Fruit fly (Drosophila melanogaster) whole organism, embryonic: ENCODE results near the gene Dph5.
A peak's percentile ranks its signal among the peaks of the same experiment; 100 is the strongest.

Experiments
- Abd-B ChIP-seq: fragments of 200-800 bp; sonication (Bioruptor generic); optimal IDR thresholded peaks from 2 replicates; lab custom pipeline; 2018; ENCODE audit warnings: missing biosample characterization, mild to moderate bottlenecking, missing genetic modification characterization, moderate library complexity
- Ada2b ChIP-seq: fragments of 200-800 bp; sonication (Bioruptor generic); IDR thresholded peaks from 2 replicates; pipeline ENCODE4 v1.3.6; 2022; ENCODE audit warnings: missing biosample characterization, missing genetic modification characterization
- Bteb2 ChIP-seq: fragments of 200-800 bp; sonication (Bioruptor generic); optimal IDR thresholded peaks from 2 replicates; lab custom pipeline; 2016; ENCODE audit warnings: missing biosample characterization, missing genetic modification characterization
- CG10959 ChIP-seq: fragments of 200-800 bp; sonication (Bioruptor generic); IDR thresholded peaks from 2 replicates; pipeline ENCODE4 v1.3.6; 2022; ENCODE audit warnings: missing biosample characterization, missing genetic modification characterization
- CG14860 ChIP-seq: fragments of 200-800 bp; sonication (Bioruptor generic); IDR thresholded peaks from 3 replicates; pipeline ENCODE4 v1.3.6; 2022; ENCODE audit warnings: missing biosample characterization, missing genetic modification characterization; ENCODE audit not compliant: partially characterized antibody
- CG17186 ChIP-seq: fragments of 200-800 bp; sonication (Bioruptor generic); optimal IDR thresholded peaks from 3 replicates; lab custom pipeline; 2017; ENCODE audit warnings: missing biosample characterization, missing genetic modification reagents, missing genetic modification characterization
- CG1792 ChIP-seq: fragments of 200-800 bp; sonication (Bioruptor generic); optimal IDR thresholded peaks from 2 replicates; lab custom pipeline; 2016; ENCODE audit warnings: missing biosample characterization, missing genetic modification characterization
- CG18262 ChIP-seq: fragments of 200-800 bp; optimal IDR thresholded peaks from 3 replicates; lab custom pipeline; 2019; ENCODE audit warnings: missing biosample characterization, mild to moderate bottlenecking, missing genetic modification characterization, moderate library complexity
- CG1832 ChIP-seq: fragments of 200-800 bp; sonication (Bioruptor generic); optimal IDR thresholded peaks from 2 replicates; lab custom pipeline; 2017; ENCODE audit warnings: missing biosample characterization, mild to moderate bottlenecking, missing genetic modification characterization, inconsistent platforms
- CG4360 ChIP-seq: fragments of 200-800 bp; sonication (Bioruptor generic); IDR thresholded peaks from 2 replicates; pipeline ENCODE4 v1.3.6; 2022; ENCODE audit warnings: missing biosample characterization, missing genetic modification characterization
- CG6689 ChIP-seq: fragments of 200-800 bp; sonication (Bioruptor generic); IDR thresholded peaks from 2 replicates; pipeline ENCODE4 v1.3.6; 2022; ENCODE audit warnings: missing biosample characterization, missing genetic modification characterization
- CG6854 ChIP-seq: fragments of 200-800 bp; sonication (Bioruptor generic); optimal IDR thresholded peaks from 3 replicates; lab custom pipeline; 2017; ENCODE audit warnings: missing biosample characterization, mild to moderate bottlenecking, missing genetic modification characterization
- CG7963 ChIP-seq: fragments of 200-800 bp; sonication (Bioruptor generic); IDR thresholded peaks from 3 replicates; pipeline ENCODE4 v1.3.6; 2022; ENCODE audit warnings: missing biosample characterization, missing genetic modification characterization; ENCODE audit not compliant: partially characterized antibody
- CG9609 ChIP-seq: fragments of 200-800 bp; sonication (Bioruptor generic); optimal IDR thresholded peaks from 3 replicates; lab custom pipeline; 2016; ENCODE audit warnings: missing biosample characterization, missing genetic modification characterization
- D ChIP-seq, 2 experiments: fragments of 200-800 bp in 1 of 2; fragments of >200 bp in 1 of 2; sonication (Bioruptor generic) in 1 of 2; optimal IDR thresholded peaks; 2 replicates in 1 of 2; 3 replicates in 1 of 2; lab custom pipeline; 2017; ENCODE audit warnings: mild to moderate bottlenecking in 1 of 2, missing biosample characterization in 1 of 2, missing genetic modification characterization in 1 of 2, missing genetic modification reagents in 1 of 2
- D19A ChIP-seq: fragments of 200-800 bp; optimal IDR thresholded peaks from 3 replicates; lab custom pipeline; 2019; ENCODE audit warnings: missing biosample characterization, mild to moderate bottlenecking, missing genetic modification characterization, moderate library complexity
- Dbx ChIP-seq: fragments of 200-800 bp; sonication (Bioruptor generic); IDR thresholded peaks from 3 replicates; pipeline ENCODE4 v1.3.6; 2022; ENCODE audit warnings: missing biosample characterization, missing genetic modification characterization
- Dek ChIP-seq: fragments of 200-800 bp; sonication (Bioruptor generic); optimal IDR thresholded peaks from 3 replicates; lab custom pipeline; 2019; ENCODE audit warnings: missing biosample characterization, mild to moderate bottlenecking, missing genetic modification characterization, moderate library complexity
- Ets97D ChIP-seq: fragments of 200-800 bp; sonication (Bioruptor generic); optimal IDR thresholded peaks from 3 replicates; lab custom pipeline; 2016; ENCODE audit warnings: missing biosample characterization, missing genetic modification characterization
- H15 ChIP-seq: fragments of 200-800 bp; sonication (Bioruptor generic); IDR thresholded peaks from 3 replicates; pipeline ENCODE4 v1.3.6; 2022; ENCODE audit warnings: missing biosample characterization, missing genetic modification characterization
- H2.0 ChIP-seq: fragments of 200-800 bp; sonication (Bioruptor generic); IDR thresholded peaks from 2 replicates; pipeline ENCODE4 v1.3.6; 2022; ENCODE audit warnings: missing biosample characterization, missing genetic modification characterization
- HLH3B ChIP-seq: fragments of 200-800 bp; sonication (Bioruptor generic); IDR thresholded peaks from 2 replicates; pipeline ENCODE4 v1.3.6; 2022; ENCODE audit warnings: missing biosample characterization, missing genetic modification characterization
- Lhr ChIP-seq: fragments of 200-800 bp; sonication (Bioruptor generic); optimal IDR thresholded peaks from 3 replicates; lab custom pipeline; 2017; ENCODE audit warnings: mild to moderate bottlenecking, missing biosample characterization, missing genetic modification reagents, missing genetic modification characterization
- MBD-R2 ChIP-seq: fragments of 200-800 bp; sonication (Bioruptor generic); IDR thresholded peaks from 2 replicates; pipeline ENCODE4 v1.3.6; 2022; ENCODE audit warnings: missing biosample characterization, missing genetic modification characterization
- Meics ChIP-seq: fragments of 200-800 bp; sonication (Bioruptor generic); optimal IDR thresholded peaks from 2 replicates; lab custom pipeline; 2017; ENCODE audit warnings: missing biosample characterization, mild to moderate bottlenecking, missing genetic modification characterization
- Pdp1 ChIP-seq, 2 experiments: fragments of 200-800 bp; sonication (Bioruptor generic); optimal IDR thresholded peaks; 3 replicates each; lab custom pipeline; 2016; ENCODE audit warnings: missing biosample characterization in 2 of 2, missing genetic modification characterization in 2 of 2, mild to moderate bottlenecking in 1 of 2, moderate library complexity in 1 of 2
- Six4 ChIP-seq: fragments of 200-800 bp; sonication (Bioruptor generic); optimal IDR thresholded peaks from 2 replicates; lab custom pipeline; 2016; ENCODE audit warnings: missing biosample characterization, missing genetic modification characterization
- Taf1 ChIP-seq: fragments of 200-800 bp; sonication (Bioruptor generic); IDR thresholded peaks from 2 replicates; pipeline ENCODE4 v1.3.6; 2022; ENCODE audit warnings: missing biosample characterization, missing genetic modification characterization
- al ChIP-seq: fragments of 200-800 bp; sonication (Bioruptor generic); IDR thresholded peaks from 2 replicates; pipeline ENCODE4 v1.3.6; 2022; ENCODE audit warnings: missing biosample characterization, missing genetic modification characterization
- ap ChIP-seq: fragments of 200-800 bp; sonication (Bioruptor generic); IDR thresholded peaks from 2 replicates; pipeline ENCODE4 v1.3.6; 2022; ENCODE audit warnings: missing biosample characterization, missing genetic modification characterization
- ase ChIP-seq: fragments of 200-800 bp; sonication (Bioruptor generic); IDR thresholded peaks from 3 replicates; pipeline ENCODE4 v1.3.6; 2022; ENCODE audit warnings: missing biosample characterization, missing genetic modification characterization
- bowl ChIP-seq: fragments of 200-800 bp; sonication (Bioruptor generic); IDR thresholded peaks from 2 replicates; pipeline ENCODE4 v1.3.6; 2022; ENCODE audit warnings: missing biosample characterization, missing genetic modification characterization
- dati ChIP-seq: fragments of 200-800 bp; sonication (Bioruptor generic); IDR thresholded peaks from 2 replicates; pipeline ENCODE4 v1.3.6; 2022; ENCODE audit warnings: missing biosample characterization, missing genetic modification characterization
- dmrt11E ChIP-seq: fragments of 200-800 bp; sonication (Bioruptor generic); optimal IDR thresholded peaks from 3 replicates; lab custom pipeline; 2018; ENCODE audit warnings: missing biosample characterization, mild to moderate bottlenecking, missing genetic modification characterization, moderate library complexity
- ewg ChIP-seq: fragments of 200-800 bp; sonication (Bioruptor generic); optimal IDR thresholded peaks from 3 replicates; lab custom pipeline; 2017; ENCODE audit warnings: mild to moderate bottlenecking, missing biosample characterization, missing genetic modification reagents, missing genetic modification characterization
- exex ChIP-seq: fragments of 200-800 bp; sonication (Bioruptor generic); optimal IDR thresholded peaks from 4 replicates; lab custom pipeline; 2018; ENCODE audit warnings: missing biosample characterization, mild to moderate bottlenecking, missing genetic modification characterization, moderate library complexity
- grn ChIP-seq: fragments of 200-800 bp; sonication (Bioruptor generic); optimal IDR thresholded peaks from 3 replicates; lab custom pipeline; 2017; ENCODE audit warnings: missing biosample characterization, missing genetic modification characterization
- hbn ChIP-seq: fragments of 200-800 bp; sonication (Bioruptor generic); IDR thresholded peaks from 2 replicates; pipeline ENCODE4 v1.3.6; 2022; ENCODE audit warnings: missing biosample characterization, missing genetic modification characterization; ENCODE audit not compliant: partially characterized antibody
- pb ChIP-seq: fragments of 200-800 bp; sonication (Bioruptor generic); optimal IDR thresholded peaks from 3 replicates; lab custom pipeline; 2016; ENCODE audit warnings: missing biosample characterization, missing genetic modification characterization
- peb ChIP-seq: fragments of 200-800 bp; sonication (Bioruptor generic); IDR thresholded peaks from 2 replicates; pipeline ENCODE4 v1.3.6; 2022; ENCODE audit warnings: missing biosample characterization, missing genetic modification characterization
- pho ChIP-seq: fragments of 200-800 bp; sonication (Bioruptor generic); optimal IDR thresholded peaks from 2 replicates; lab custom pipeline; 2016; ENCODE audit warnings: missing biosample characterization, missing genetic modification characterization
- pita ChIP-seq: fragments of 200-800 bp; sonication (Bioruptor generic); optimal IDR thresholded peaks from 2 replicates; lab custom pipeline; 2017; ENCODE audit warnings: missing biosample characterization, mild to moderate bottlenecking, missing genetic modification characterization
- pzg ChIP-seq: fragments of 200-800 bp; sonication (Bioruptor generic); optimal IDR thresholded peaks from 3 replicates; lab custom pipeline; 2018; ENCODE audit warnings: missing biosample characterization, mild to moderate bottlenecking, missing genetic modification characterization, moderate library complexity
- sens ChIP-seq: fragments of 200-800 bp; sonication (Bioruptor generic); peaks from one replicate; lab custom pipeline; 2016; ENCODE audit warnings: missing biosample characterization, missing genetic modification characterization
- sim ChIP-seq: fragments of 200-800 bp; sonication (Bioruptor generic); IDR thresholded peaks from 2 replicates; pipeline ENCODE4 v1.3.6; 2022; ENCODE audit warnings: missing biosample characterization, missing genetic modification characterization
- so ChIP-seq: fragments of 200-800 bp; sonication (Bioruptor generic); IDR thresholded peaks from 3 replicates; pipeline ENCODE4 v1.3.6; 2022; ENCODE audit warnings: missing biosample characterization, missing genetic modification characterization
- tgo ChIP-seq: fragments of 200-800 bp; sonication (Bioruptor generic); IDR thresholded peaks from 3 replicates; pipeline ENCODE4 v1.3.6; 2022; ENCODE audit warnings: missing biosample characterization, missing genetic modification characterization
- tio ChIP-seq: fragments of 200-800 bp; sonication (Bioruptor generic); optimal IDR thresholded peaks from 2 replicates; lab custom pipeline; 2017; ENCODE audit warnings: missing biosample characterization, missing genetic modification characterization, inconsistent platforms
- toy ChIP-seq: fragments of 200-800 bp; sonication (Bioruptor generic); IDR thresholded peaks from 2 replicates; pipeline ENCODE4 v1.3.6; 2022; ENCODE audit warnings: missing biosample characterization, missing genetic modification characterization
- zen2 ChIP-seq: fragments of 200-800 bp; sonication (Bioruptor generic); IDR thresholded peaks from 3 replicates; pipeline ENCODE4 v1.3.6; 2022; ENCODE audit warnings: missing biosample characterization, missing genetic modification characterization; ENCODE audit not compliant: partially characterized antibody

The Dph5 gene

dm6 chr3R:22590668-22591275 is 7.7 kb upstream of the Dph5 start (continued):
- TF ChIP-seq CG18262 (tag; lab: Kevin White, UChicago) (peak; percentile 91), pita (GFP tag; lab: Kevin White, UChicago) (no peak), CG17186 (GFP tag; lab: Kevin White, UChicago) (peak; percentile 52), pzg (GFP tag; lab: Kevin White, UChicago) (no peak), CG6854 (no peak), HLH3B (GFP tag; lab: Robert Waterston, UW) (peak; percentile 22; the same call in 1 of the 2 replicates), D (optimal IDR thresholded peaks at IDR 0.05; lab: Kevin White, UChicago) (no peak), D (GFP tag; optimal IDR thresholded peaks at IDR 0.05; lab: Kevin White, UChicago) (peak; percentile 81), H2.0 (GFP tag; lab: Robert Waterston, UW) (no peak), ase (GFP tag; lab: Robert Waterston, UW) (no peak), Bteb2 (GFP tag; lab: Kevin White, UChicago) (no peak), CG10959 (GFP tag; lab: Robert Waterston, UW) (peak; percentile 47; the same call in 1 of the 2 replicates), Taf1 (GFP tag; lab: Robert Waterston, UW) (no peak), ewg (GFP tag; lab: Kevin White, UChicago) (peak; percentile 62), Abd-B (GFP tag; lab: Kevin White, UChicago) (peak; percentile 64), pho (no peak), CG6689 (GFP tag; lab: Robert Waterston, UW) (peak; percentile 35; the same call in 1 of the 2 replicates), CG7963 (GFP tag; lab: Robert Waterston, UW) (no peak), dmrt11E (peak; percentile 85), Six4 (GFP tag; lab: Kevin White, UChicago) (peak; percentile 51), tgo (GFP tag; lab: Robert Waterston, UW) (no peak), MBD-R2 (no peak), Dbx (GFP tag; lab: Robert Waterston, UW) (no peak), exex (tag; lab: Kevin White, UChicago) (no peak), grn (GFP tag; lab: Kevin White, UChicago) (peak; percentile 31), ap (GFP tag; lab: Robert Waterston, UW) (no peak), peb (GFP tag; lab: Robert Waterston, UW) (no peak), D19A (tag; lab: Kevin White, UChicago) (peak; percentile 73), Meics (peak; percentile 12), Ets97D (peak; percentile 17), CG9609 (GFP tag; lab: Kevin White, UChicago) (peak; percentile 1), Pdp1 (GFP tag; optimal IDR thresholded peaks at IDR 0.05; lab: Kevin White, UChicago) (peak; percentile 1 to 38), al (GFP tag; lab: Robert Waterston, UW) (no peak), hbn (GFP tag; lab: Robert Waterston, UW) (no peak), sim (no peak), so (GFP tag; lab: Robert Waterston, UW) (peak; percentile 13; the same call in 1 of the 3 replicates), CG1832 (no peak), H15 (GFP tag; lab: Robert Waterston, UW) (no peak), Ada2b (0 out of 2 replicates have a peak, but pooled peaks have one; percentile 13), Lhr (GFP tag; lab: Kevin White, UChicago) (peak; percentile 71), dati (no peak), sens (GFP tag; lab: Kevin White, UChicago) (peak; percentile 96), pb (GFP tag; lab: Kevin White, UChicago) (no peak), CG14860 (GFP tag; lab: Robert Waterston, UW) (no peak), toy (no peak), bowl (no peak), zen2 (no peak), CG1792 (GFP tag; lab: Kevin White, UChicago) (no peak), Dek (tag; lab: Kevin White, UChicago) (no peak), tio (GFP tag; lab: Kevin White, UChicago) (peak; percentile 72), CG4360 (peak; percentile 40; the same call in 1 of the 2 replicates)
